Worm (Caenorhabditis elegans): ENCODE results near the gene asps-1.

Gene asps-1

DNA sequence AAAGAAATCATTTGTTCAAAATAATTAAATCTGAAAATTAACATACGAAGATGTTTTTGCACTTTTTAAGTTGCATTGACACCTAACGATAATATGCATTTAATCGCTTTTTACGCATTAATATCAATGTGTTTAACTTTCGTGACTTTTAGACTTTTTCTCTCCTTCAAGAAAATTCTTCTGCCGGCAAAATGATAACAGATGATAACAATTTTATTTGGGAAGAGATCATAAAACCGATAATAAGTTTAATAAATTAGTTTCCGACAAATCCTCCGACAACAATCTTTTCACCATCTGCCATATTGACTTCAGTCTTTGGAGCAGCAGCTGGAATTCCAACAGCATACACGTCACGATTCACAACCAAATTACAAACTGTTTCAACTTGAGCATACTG lies 37.1 kb downstream of the asps-1 start:
- TF ChIP-seq ceh-14 (tag; optimal IDR thresholded peaks at IDR 0.05) (no peak), unc-42 (tag; optimal IDR thresholded peaks at IDR 0.05) (no peak), tbx-2 (tag; optimal IDR thresholded peaks at IDR 0.05) (no peak), elt-2 (tag; optimal IDR thresholded peaks at IDR 0.05) (peak; percentile 15), ceh-19 (GFP tag; optimal IDR thresholded peaks at IDR 0.05) (no peak)

DNA sequence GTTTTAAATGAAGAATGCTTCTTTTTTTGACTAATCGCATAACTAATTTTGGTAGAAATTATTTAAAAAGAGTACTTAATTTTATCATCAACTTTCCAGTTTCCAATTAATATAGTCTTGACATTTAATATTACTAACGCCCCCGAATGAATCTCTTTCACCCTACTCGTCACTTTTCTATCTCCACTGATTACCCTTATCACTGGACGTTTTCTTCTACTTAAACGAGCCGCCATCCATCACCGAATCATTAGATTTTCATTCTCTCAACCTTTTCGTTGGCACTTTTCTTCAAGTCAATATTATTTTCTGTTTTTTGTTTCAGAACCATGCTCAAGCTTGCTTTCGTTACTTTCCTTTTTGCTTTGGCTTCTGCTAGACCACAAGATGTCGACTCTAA lies 39.6 kb downstream of the asps-1 start, which contains the start of gene lys-1:
Gene lys-1, plus strand, starts transcription at position 326 of the 400 bp plus-strand sequence.
- TF ChIP-seq ceh-48 (tag; optimal IDR thresholded peaks at IDR 0.05) (no peak), elt-2 (tag; optimal IDR thresholded peaks at IDR 0.05) (peak; percentile 20), ahr-1 (tag; optimal IDR thresholded peaks at IDR 0.05) (no peak), sox-4 (tag; optimal IDR thresholded peaks at IDR 0.05) (no peak), syd-9 (tag; optimal IDR thresholded peaks at IDR 0.05) (no peak), pqm-1 (tag; optimal IDR thresholded peaks at IDR 0.05) (no peak)

DNA sequence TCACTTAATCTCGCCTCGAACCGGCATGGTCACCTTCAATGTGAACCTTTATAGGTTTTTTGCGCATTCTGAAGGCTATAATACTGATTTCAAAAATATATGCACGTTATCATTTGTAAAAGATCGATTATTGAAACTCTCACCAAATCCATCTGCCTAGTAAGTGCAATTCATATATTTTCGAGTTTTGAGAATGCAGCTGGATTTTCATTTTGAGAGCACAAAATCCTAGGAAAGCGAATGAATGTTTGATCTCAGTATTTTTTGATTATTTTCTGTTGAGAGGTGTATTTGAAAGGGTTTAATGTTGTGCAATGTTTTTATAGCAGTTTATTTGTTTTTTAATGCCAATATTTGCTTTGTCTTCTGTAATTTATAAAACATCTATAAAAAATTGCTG lies 41.2 kb downstream of the asps-1 start:
- TF ChIP-seq ztf-16 (tag; optimal IDR thresholded peaks at IDR 0.05) (no peak), zip-5 (tag; optimal IDR thresholded peaks at IDR 0.05) (no peak), pat-9 (tag; optimal IDR thresholded peaks at IDR 0.05) (no peak), ceh-34 (tag; optimal IDR thresholded peaks at IDR 0.05) (no peak), elt-2 (tag; optimal IDR thresholded peaks at IDR 0.05) (no peak), nhr-11 (tag; optimal IDR thresholded peaks at IDR 0.05) (no peak), elt-4 (tag; optimal IDR thresholded peaks at IDR 0.05) (no peak), ceh-24 (tag; optimal IDR thresholded peaks at IDR 0.05) (no peak), mec-3 (tag; optimal IDR thresholded peaks at IDR 0.05; ENCODE audit: borderline replicate concordance) (no peak), hlh-13 (GFP tag; optimal IDR thresholded peaks at IDR 0.05) (no peak), ceh-19 (GFP tag; optimal IDR thresholded peaks at IDR 0.05) (no peak), nfya-1 (tag; optimal IDR thresholded peaks at IDR 0.05) (no peak), syd-9 (tag; optimal IDR thresholded peaks at IDR 0.05) (no peak), madf-2 (tag; optimal IDR thresholded peaks at IDR 0.05) (no peak)

DNA sequence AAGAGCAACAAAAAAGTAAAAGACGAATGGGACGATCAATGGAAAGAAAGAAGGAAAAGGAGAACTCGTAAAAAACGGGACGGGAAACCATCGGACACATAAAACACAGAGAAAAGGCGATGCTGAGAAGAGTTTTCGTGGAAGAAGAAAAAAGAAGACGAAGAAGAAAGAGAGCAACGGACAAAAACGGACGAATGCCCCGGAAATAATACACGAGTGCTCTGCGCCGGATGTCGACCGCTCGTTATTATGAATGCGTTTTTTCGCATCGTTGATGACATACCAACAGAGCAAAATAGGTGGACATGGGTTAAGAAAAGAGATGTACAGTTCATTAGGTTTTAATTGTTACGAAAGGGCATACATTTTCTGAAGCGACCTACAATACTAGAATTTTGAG lies 41.6 kb downstream of the asps-1 start, which contains the start of gene Y22F5A.11:
Gene Y22F5A.11, minus strand, starts transcription at position 28 of the 400 bp plus-strand sequence.
- TF ChIP-seq elt-2 (tag; optimal IDR thresholded peaks at IDR 0.05) = no peak
- no peak for TF ChIP-seq ceh-6 (GFP tag; optimal IDR thresholded peaks at IDR 0.05)
- peak; percentile 0 for TF ChIP-seq unc-42 (tag; optimal IDR thresholded peaks at IDR 0.05)
- no peak for TF ChIP-seq ceh-14 (tag; optimal IDR thresholded peaks at IDR 0.05)
- TF ChIP-seq ets-4 (tag; optimal IDR thresholded peaks at IDR 0.05) = no peak

DNA sequence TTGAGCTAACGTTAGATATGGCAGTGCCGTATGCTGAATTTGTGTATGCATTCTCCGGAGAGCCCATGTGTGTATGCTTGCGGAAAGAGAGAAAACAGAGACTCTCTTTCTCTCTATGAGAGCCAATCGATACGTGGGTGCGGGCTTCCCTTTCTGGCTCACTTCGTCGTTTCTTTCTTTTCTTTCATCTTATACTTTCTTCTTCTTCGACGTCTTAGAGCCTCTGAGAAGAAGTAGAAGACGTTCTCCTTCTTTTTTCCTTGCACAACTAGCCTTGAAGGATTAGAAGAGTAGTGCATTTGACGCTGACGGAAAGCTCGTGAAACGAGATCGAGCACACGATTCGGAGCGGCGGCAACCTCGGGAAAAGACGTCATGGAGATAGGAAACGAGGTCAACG lies 43.4 kb downstream of the asps-1 start:
- TF ChIP-seq sdc-2 (tag; optimal IDR thresholded peaks at IDR 0.05) (no peak), ceh-30 (tag; optimal IDR thresholded peaks at IDR 0.05) (no peak), nhr-11 (tag; optimal IDR thresholded peaks at IDR 0.05) (no peak), ceh-6 (GFP tag; optimal IDR thresholded peaks at IDR 0.05) (no peak), odd-2 (tag; optimal IDR thresholded peaks at IDR 0.05) (no peak), nfya-1 (tag; optimal IDR thresholded peaks at IDR 0.05) (peak; percentile 26), mec-3 (tag; optimal IDR thresholded peaks at IDR 0.05; ENCODE audit: borderline replicate concordance) (no peak), syd-9 (tag; optimal IDR thresholded peaks at IDR 0.05) (no peak), pros-1 (tag; optimal IDR thresholded peaks at IDR 0.05) (peak; percentile 15), ceh-31 (tag; optimal IDR thresholded peaks at IDR 0.05) (peak; percentile 1), ceh-34 (tag; optimal IDR thresholded peaks at IDR 0.05) (no peak), pqm-1 (tag; optimal IDR thresholded peaks at IDR 0.05) (no peak), ref-2 (tag; optimal IDR thresholded peaks at IDR 0.05) (no peak), F13H6.1 (tag; optimal IDR thresholded peaks at IDR 0.05) (no peak), sox-4 (tag; optimal IDR thresholded peaks at IDR 0.05) (no peak), hlh-8 (tag; optimal IDR thresholded peaks at IDR 0.05) (no peak), fkh-10 (GFP tag; optimal IDR thresholded peaks at IDR 0.05) (no peak), ceh-14 (tag; optimal IDR thresholded peaks at IDR 0.05) (no peak), ceh-48 (tag; optimal IDR thresholded peaks at IDR 0.05) (peak; percentile 89), hlh-13 (GFP tag; optimal IDR thresholded peaks at IDR 0.05) (no peak), unc-42 (tag; optimal IDR thresholded peaks at IDR 0.05) (peak; percentile 31), rnt-1 (tag; optimal IDR thresholded peaks at IDR 0.05) (no peak), gmeb-2 (tag; optimal IDR thresholded peaks at IDR 0.05) (no peak), dmd-4 (tag; optimal IDR thresholded peaks at IDR 0.05; ENCODE audit: borderline replicate concordance) (no peak), zip-5 (tag; optimal IDR thresholded peaks at IDR 0.05) (no peak), eyg-1 (tag; optimal IDR thresholded peaks at IDR 0.05) (no peak), pag-3 (tag; optimal IDR thresholded peaks at IDR 0.05; ENCODE audit: borderline replicate concordance) (no peak), ceh-22 (tag; optimal IDR thresholded peaks at IDR 0.05) (no peak), tbx-2 (tag; optimal IDR thresholded peaks at IDR 0.05) (no peak), sox-2 (GFP tag; IDR thresholded peaks at IDR 0.05) (no peak), ttx-3 (tag; optimal IDR thresholded peaks at IDR 0.05) (no peak), pat-9 (tag; optimal IDR thresholded peaks at IDR 0.05) (no peak), elt-2 (tag; optimal IDR thresholded peaks at IDR 0.05) (no peak), pha-4 (tag; optimal IDR thresholded peaks at IDR 0.05) (no peak), K02D7.2 (tag; optimal IDR thresholded peaks at IDR 0.05) (no peak)
